Worm (Caenorhabditis elegans): ENCODE results near the gene K12H4.5.
A peak's percentile ranks its signal among the peaks of the same experiment; 100 is the strongest.

K12H4.5 gene

DNA sequence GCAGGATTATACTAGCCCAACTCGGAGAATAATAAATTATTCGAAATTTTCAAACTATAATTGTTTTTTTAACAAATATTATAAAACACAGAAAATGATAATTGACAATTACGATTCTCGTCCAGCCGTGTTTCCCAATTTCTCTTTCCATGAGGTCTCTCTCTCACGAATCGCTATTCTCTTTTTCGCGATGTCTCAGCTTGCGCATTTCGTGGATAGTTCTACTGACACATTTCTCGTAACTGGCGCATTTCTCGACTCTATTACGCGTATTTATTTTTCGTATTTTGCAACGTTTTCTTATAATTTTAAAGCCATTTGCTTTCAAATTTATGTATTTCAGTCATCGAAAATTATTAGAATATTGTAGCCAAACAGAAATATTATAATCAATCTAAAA lies 503 bp upstream of the K12H4.5 start (continued):
- TF ChIP-seq ama-1 (optimal IDR thresholded peaks at IDR 0.05) (no peak), ama-1 (GFP tag; optimal IDR thresholded peaks at IDR 0.05) (no peak), aptf-3 (GFP tag; IDR thresholded peaks at IDR 0.05) (peak; percentile 55; the same call in 1 of the 2 replicates), lin-40 (tag; optimal IDR thresholded peaks at IDR 0.05) (peak; percentile 95), fkh-3 (tag; optimal IDR thresholded peaks at IDR 0.05) (no peak), cebp-2 (GFP tag; IDR thresholded peaks at IDR 0.05) (no peak), ceh-58 (GFP tag; IDR thresholded peaks at IDR 0.05) (no peak), K12H6.12 (tag; optimal IDR thresholded peaks at IDR 0.05) (peak; percentile 99), ztf-25 (GFP tag; IDR thresholded peaks at IDR 0.05) (peak; percentile 100), ztf-18 (tag; optimal IDR thresholded peaks at IDR 0.05) (peak; percentile 100), tbx-9 (tag; optimal IDR thresholded peaks at IDR 0.05; ENCODE audit: borderline replicate concordance) (no peak), nfya-2 (GFP tag; IDR thresholded peaks at IDR 0.05) (no peak), F33H1.4 (GFP tag; IDR thresholded peaks at IDR 0.05) (peak; percentile 85), gei-17 (GFP tag; optimal IDR thresholded peaks at IDR 0.05) (no peak), ceh-91 (GFP tag; IDR thresholded peaks at IDR 0.05) (peak; percentile 93), B0019.2 (GFP tag; conservative IDR thresholded peaks at IDR 0.05) (peak; percentile 94), ceh-27 (GFP tag; optimal IDR thresholded peaks at IDR 0.05) (peak; percentile 100), xnd-1 (tag; optimal IDR thresholded peaks at IDR 0.05) (no peak), ekl-4 (GFP tag; IDR thresholded peaks at IDR 0.05) (peak; percentile 93), sea-2 (GFP tag; IDR thresholded peaks at IDR 0.05) (no peak), attf-3 (GFP tag; conservative IDR thresholded peaks at IDR 0.05) (peak; percentile 94), nfya-1 (tag; optimal IDR thresholded peaks at IDR 0.05; ENCODE audit: borderline replicate concordance, insufficient read depth) (no peak), snpc-1.3 (tag; optimal IDR thresholded peaks at IDR 0.05; ENCODE audit: insufficient read depth) (peak; percentile 89), ceh-79 (tag; optimal IDR thresholded peaks at IDR 0.05) (peak; percentile 51), ccch-3 (GFP tag; optimal IDR thresholded peaks at IDR 0.05) (peak; percentile 100), F10E7.11 (tag; optimal IDR thresholded peaks at IDR 0.05) (peak; percentile 38), egl-44 (GFP tag; IDR thresholded peaks at IDR 0.05) (peak; percentile 93), nfyb-1 (GFP tag; IDR thresholded peaks at IDR 0.05) (no peak; the same call in 1 of the 2 replicates), lsl-1 (GFP tag; optimal IDR thresholded peaks at IDR 0.05) (peak; percentile 91), attf-5 (GFP tag; optimal IDR thresholded peaks at IDR 0.05) (peak; percentile 100), nhr-90 (tag; optimal IDR thresholded peaks at IDR 0.05) (peak; percentile 96), B0035.1 (tag; optimal IDR thresholded peaks at IDR 0.05) (peak; percentile 92), madf-6 (GFP tag; IDR thresholded peaks at IDR 0.05) (no peak; the same call in none of the 2 replicates), nhr-27 (tag; optimal IDR thresholded peaks at IDR 0.05) (no peak), him-1 (tag; optimal IDR thresholded peaks at IDR 0.05) (peak; percentile 89), lsy-27 (tag; optimal IDR thresholded peaks at IDR 0.05; ENCODE audit: borderline replicate concordance, insufficient read depth) (peak; percentile 37), K11D2.4 (GFP tag; IDR thresholded peaks at IDR 0.05) (peak; percentile 95; the same call in 1 of the 2 replicates), Y53G8AR.9 (GFP tag; conservative IDR thresholded peaks at IDR 0.05) (peak; percentile 92), efl-1 (GFP tag; optimal IDR thresholded peaks at IDR 0.05) (peak; percentile 83), rcor-1 (GFP tag; IDR thresholded peaks at IDR 0.05) (peak; percentile 97), ceh-40 (GFP tag; IDR thresholded peaks at IDR 0.05) (peak; percentile 83), madf-8 (GFP tag; conservative IDR thresholded peaks at IDR 0.05) (peak; percentile 76), hmg-1.2 (GFP tag; IDR thresholded peaks at IDR 0.05) (peak; percentile 88)
